Worm (Caenorhabditis elegans) whole organism, midembryonic: ENCODE data around the gene Y45F3A.9.

Experiments used
- klf-2 ChIP-seq: fragments of 200-800 bp; sonication (Bioruptor generic); conservative IDR thresholded peaks from 2 replicates; pipeline ENCODE4 v1.3.6; 2022; ENCODE audit warnings: missing genetic modification reagents, missing genetic modification characterization, missing compliant biosample characterization
- tab-1 ChIP-seq: fragments of 200-800 bp; sonication (Bioruptor generic); IDR thresholded peaks from 2 replicates; pipeline ENCODE4 v1.3.6; 2022; ENCODE audit warnings: missing genetic modification characterization, missing compliant biosample characterization

DNA sequence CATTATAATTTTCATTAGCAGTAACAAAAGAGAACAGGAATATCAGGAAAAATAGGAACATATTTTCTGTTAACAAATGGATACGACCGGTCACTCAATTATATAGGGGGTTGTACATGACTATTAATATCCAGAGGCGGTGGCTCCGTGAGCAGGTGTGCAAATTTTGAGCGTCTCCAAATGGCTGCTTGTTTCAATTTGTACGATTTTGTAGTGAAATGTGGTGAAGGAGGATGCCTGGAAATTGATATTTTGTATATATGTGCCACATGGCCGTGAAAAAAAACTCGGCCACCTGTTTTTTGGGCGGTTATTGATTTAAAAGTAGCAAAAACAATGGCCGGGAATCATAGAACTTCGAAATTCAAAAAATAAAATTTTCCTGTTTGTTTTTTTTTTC is 2.2 kb downstream of the Y45F3A.9 start, which contains the start of gene Y45F3A.8:
- TF ChIP-seq tab-1 (GFP tag; lab: Robert Waterston, UW), result no peak
- TF ChIP-seq klf-2 (GFP tag; lab: Robert Waterston, UW), result no peak
